Worm (Caenorhabditis elegans): ENCODE data around the gene uev-2.

- TF ChIP-seq unc-62 (GFP tag; optimal IDR thresholded peaks at IDR 0.05 in 1 of 2), result peak in 1 of 2 experiments; percentile 39
- no peak for TF ChIP-seq unc-62 (tag; optimal IDR thresholded peaks at IDR 0.05)
- no peak for TF ChIP-seq lin-39 (tag; optimal IDR thresholded peaks at IDR 0.05)
Observed at ce11 chrIII:5621236-5621635, 38.3 kb downstream of the uev-2 start.
